Fruit fly (Drosophila melanogaster): ENCODE results near the gene CG17097.

Gene CG17097

DNA sequence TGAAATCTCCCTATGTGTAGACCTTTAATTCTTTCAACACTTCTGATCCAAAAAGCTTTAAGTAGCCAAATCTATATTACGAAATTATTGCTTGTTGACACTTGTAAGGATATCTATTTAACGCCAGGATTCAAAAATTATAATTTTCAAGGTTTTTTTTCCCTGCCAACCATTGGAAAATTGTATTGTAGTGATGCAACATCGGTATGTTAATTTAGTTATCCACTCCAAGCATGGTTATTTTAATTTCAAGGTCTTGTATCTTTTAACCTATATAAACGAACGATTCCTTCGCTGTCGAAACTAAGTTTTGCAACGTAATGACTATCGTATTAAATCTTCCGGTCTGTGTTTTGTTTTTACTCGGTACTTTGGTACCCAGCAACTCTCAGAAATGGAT is at the start of gene CG17097:
TSS of gene CG17097 (plus strand) at position 301 of the 400 bp plus-strand sequence.
- TF ChIP-seq noc (tag; optimal IDR thresholded peaks at IDR 0.05), result no peak

DNA sequence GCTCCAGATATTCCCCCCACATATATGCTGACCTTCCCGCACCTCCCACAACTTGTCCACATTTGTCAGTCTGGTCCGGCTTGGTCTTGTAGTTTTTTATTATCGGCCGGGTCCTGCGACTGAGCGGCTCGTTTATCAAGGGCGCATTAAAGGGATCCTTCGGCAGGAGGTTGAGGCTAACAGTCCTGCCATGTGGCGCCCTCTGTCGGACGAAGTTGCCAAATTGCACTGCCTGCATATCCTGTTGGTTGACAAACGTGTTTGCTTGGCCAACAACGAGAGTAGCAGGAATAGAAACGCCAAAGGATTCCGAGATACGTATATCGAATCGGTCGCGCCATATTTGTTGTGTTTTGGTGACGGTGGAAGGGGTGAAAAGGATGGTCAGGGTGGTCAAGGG is 42.6 kb upstream of the CG17097 start:
- TF ChIP-seq noc (tag; optimal IDR thresholded peaks at IDR 0.05), result no peak

DNA sequence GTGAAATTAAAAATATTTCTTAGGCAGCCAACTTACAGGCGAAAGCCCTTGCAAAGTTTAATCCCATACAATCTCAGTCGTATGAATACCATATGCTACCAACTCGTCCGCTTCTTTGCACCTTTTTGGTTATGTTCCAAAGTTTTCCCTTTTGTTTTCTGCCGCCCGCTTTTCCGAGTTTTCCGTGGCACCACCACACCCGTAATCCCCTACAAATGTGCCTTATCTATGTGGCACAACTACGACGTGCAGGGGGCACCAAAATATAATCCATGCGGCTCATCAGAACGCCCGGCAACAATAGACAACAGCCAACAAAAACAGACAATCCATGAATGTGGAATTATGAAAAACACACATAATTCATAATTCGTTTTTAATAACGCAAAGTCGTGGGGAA is 38.5 kb upstream of the CG17097 start:
- no peak for TF ChIP-seq noc (tag; optimal IDR thresholded peaks at IDR 0.05)

DNA sequence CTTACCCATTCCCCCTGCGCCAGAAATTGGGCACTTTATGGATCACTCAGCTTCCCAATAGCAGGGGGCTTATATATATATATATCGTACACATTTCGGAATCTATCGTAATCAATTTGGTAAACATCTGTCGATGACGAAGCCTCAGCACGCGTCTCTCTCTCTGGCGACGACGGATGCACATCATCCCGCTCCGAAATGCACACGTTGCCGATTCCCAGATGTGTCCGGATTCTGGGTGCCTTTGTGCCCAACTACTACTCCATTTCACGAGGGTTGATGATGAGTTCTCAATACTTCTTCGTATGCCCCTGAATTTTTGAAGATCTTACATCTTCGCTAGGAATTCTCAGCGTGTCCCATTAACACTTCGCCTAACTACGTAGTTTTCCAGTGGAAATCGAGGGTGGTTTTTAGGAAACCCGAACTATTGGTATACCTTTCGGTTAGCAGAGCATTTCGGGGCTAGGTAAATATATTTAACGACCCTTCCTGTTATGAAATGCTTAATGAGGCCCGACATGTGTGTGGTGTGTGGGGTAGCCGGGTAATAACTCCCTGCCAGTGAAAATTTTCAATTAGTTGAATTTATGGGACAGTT is 37.5 kb upstream of the CG17097 start:
- TF ChIP-seq noc (tag; optimal IDR thresholded peaks at IDR 0.05), result no peak

DNA sequence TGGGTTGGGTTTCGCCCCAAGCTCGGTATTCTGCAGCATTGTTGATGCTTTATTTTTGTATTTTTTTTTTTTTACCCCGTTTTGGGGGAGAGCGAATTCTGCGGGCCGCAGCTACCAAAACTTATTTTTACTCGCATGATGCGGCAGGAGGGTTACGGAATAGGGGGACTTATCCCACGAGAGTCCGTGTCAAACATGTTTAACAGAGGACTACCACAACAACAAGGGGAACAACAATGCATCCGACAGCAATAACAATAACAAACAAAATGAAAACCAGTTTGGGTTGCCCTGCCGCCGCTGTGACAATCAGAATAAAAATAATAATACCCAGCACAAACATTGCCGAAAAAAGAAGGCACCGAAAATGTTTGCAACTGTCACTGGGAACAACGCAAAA is 33.1 kb upstream of the CG17097 start:
- TF ChIP-seq noc (tag; optimal IDR thresholded peaks at IDR 0.05), result no peak

DNA sequence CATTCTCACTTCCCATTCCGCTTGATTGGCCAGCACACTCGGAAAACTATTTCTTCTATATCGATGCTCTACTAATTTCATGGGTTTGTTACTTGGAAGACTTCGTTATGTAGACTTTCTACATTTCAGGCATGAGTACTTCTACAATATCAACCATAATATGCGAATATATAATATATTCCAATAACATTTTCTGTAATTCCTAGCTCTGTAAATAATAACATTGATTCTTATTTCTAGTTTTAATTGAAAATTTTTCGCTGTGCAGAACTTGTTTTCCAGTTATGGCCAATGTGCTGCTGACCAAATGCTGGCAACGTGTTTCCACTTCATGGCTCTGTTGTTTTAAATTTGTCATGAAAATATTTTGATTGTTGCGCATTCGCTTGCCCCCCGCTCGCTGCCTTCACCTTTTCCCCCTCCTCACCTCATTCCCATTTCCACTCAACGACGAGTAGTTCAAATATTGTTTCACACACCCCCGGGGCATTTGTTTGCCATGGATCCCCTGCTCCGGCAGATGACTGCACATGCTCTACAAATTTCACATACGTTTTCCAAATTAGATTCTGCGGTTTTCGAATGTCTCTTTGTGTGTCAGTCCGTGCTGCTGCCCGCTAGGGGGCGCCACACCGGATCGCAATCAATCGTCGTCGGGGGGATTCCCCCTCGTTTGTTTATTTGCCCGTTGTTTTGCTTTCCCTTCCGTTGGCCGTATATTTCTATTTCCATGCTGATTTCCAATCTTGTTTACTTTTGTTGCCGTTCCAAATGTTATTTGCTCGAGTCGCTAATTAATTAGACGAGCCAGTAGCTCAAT is 31.3 kb upstream of the CG17097 start:
- no peak for TF ChIP-seq noc (tag; optimal IDR thresholded peaks at IDR 0.05)

DNA sequence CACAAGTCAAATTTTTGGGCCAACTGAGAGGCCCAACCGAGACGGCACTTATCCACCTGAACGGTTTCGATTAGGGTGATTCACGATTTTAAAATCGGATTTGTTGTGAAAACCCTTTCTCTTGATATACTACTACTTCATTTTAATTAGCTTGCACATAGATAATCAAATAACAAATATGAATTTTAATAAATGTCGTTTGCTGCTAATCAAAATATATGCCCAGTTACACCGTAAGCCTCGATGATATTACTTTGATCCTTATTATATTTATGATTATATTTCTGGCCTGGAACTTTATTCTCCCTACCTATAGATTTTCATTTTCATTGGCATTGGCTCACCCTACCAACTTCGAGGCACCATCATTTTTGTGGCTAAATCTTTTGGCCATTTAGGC is 30.3 kb upstream of the CG17097 start:
- no peak for TF ChIP-seq noc (tag; optimal IDR thresholded peaks at IDR 0.05)

DNA sequence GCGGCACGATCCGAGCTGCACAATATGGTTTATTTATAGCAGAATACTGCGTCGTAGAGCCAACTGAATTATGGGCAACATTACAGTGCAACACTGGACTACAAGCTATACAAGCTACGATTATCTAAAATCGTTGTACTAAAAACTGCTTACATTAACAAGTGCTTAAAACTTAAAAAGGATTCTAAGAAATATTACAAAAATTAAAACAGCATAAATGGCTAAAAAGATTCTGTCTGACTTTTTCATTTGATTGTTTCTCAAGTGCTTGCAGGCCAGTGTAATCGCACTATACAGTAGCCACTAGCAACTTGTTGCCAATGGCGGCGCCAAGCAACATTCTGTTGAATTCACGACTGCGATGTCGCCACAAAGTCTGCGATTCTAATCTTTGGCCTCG is 29.4 kb upstream of the CG17097 start:
- no peak for TF ChIP-seq noc (tag; optimal IDR thresholded peaks at IDR 0.05)

DNA sequence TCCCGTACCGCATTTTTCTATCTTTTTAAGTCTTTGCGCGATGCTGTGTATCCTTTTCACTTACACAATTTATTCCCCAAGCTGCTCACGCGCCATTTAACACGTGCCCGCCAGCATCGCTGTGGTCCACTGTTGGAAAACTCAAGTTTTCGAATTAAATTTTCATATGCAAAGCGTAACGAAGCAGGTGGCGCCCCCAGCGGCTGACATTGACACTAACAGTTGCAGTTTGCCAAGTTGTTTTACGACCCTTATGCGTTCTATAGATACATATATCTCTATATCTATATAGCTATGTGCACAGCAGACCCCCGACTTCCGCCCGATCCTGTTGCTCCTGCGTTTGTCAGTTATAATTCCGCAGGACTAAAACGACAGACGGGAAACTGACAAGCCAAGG is 20.3 kb upstream of the CG17097 start:
- no peak for TF ChIP-seq noc (tag; optimal IDR thresholded peaks at IDR 0.05)

DNA sequence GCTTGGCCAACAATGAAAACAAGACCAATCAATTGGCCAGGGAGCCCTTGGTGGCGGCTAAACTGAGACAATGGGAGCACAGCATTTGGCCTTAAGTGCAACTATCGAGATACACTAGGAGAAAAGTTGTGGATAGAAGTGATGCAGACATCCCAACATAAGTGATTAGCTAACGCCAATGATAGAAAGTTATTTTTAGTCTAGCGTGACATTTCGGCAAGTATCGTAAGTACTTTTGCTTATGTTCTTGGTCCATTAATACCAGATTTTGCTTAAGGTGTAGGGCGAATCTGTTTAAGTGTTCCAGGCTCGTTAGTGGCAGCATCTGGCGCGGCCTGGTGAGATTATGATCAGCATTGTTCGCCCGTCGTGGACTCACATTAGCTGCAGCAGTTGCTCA is 13.5 kb upstream of the CG17097 start:
- TF ChIP-seq noc (tag; optimal IDR thresholded peaks at IDR 0.05), result no peak

DNA sequence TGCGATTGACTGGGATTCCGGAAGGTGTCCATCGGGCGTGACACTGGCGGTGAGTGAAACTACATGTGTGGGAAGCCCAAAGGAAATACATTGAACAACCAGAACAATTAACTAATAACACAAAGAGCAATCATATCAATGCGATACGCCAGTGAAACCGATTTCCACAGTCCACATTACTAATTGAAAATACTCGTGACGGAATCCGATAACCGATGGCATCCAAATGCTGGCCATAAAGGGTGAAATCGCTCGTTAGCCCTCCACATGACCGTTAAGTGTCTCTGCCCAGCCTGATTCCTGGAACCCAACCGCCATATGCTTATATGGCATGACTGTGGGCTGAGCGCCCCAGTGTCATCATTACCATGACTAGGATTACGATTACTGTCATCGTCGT is 7.8 kb upstream of the CG17097 start, which contains the start of gene CG7329:
TSS of gene CG7329 (minus strand) at position 101 of the 400 bp plus-strand sequence.
- no peak for TF ChIP-seq noc (tag; optimal IDR thresholded peaks at IDR 0.05)

DNA sequence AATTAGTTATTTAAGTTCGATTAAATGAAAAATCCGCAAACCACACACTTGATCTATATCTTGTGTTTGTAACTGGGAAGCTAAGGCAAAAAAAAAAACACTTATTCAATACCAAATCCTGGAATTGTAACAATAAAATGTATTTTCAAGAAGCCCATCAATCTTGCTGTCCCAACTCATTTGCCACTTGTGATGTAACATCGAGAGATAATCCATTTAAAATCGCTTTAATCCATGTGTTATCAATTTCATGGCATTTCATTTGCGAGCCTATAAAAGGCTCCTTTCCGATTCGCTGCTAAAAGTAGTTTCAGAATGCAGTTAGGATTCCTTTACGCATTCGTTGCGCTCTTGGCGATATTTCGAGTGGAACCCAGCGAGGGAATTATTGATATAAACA is 6.6 kb upstream of the CG17097 start, which contains the start of gene CG31872:
TSS of gene CG31872 (plus strand) at position 301 of the 400 bp plus-strand sequence.
- TF ChIP-seq noc (tag; optimal IDR thresholded peaks at IDR 0.05), result no peak

DNA sequence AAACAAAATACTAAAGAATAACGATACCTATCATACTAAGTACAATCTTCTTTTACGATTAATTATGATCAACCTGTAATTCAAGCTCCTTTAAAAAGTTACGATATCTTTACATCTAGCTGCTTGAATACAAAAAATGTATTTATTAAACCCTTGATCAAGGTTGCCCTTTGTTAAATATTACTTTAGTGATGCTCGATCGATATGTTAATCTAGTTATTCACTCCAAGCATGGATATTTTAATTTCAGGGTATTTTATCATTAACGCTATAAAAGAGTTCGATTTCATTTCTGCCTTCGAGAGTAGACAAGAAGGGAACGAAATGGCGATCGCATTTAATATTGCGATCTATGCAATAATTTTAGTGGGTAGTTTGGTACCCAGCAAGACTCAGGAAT is 2.5 kb upstream of the CG17097 start, which contains the start of gene CG18284:
TSS of gene CG18284 (plus strand) at position 301 of the 400 bp plus-strand sequence.
- no peak for TF ChIP-seq noc (tag; optimal IDR thresholded peaks at IDR 0.05)

DNA sequence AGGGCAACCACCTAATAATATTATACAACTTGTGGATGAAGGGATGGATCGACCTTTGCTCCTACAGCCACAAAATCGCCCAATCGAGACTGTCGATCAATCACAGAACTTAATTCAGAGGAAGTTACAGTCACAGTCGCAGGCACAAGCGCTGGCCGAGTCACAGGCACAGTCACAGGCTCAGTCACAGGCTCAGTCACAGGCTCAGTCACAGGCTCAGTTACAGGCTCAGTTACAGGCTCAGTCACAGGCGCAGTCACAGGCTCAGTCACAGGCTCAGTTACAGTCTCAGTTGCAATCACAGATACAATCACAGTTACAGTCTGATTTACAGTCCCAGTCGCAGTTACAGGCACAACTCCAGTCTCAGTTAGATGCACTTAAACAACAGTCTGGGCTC is 511 bp downstream of the CG17097 start:
- TF ChIP-seq noc (tag; optimal IDR thresholded peaks at IDR 0.05), result no peak

DNA sequence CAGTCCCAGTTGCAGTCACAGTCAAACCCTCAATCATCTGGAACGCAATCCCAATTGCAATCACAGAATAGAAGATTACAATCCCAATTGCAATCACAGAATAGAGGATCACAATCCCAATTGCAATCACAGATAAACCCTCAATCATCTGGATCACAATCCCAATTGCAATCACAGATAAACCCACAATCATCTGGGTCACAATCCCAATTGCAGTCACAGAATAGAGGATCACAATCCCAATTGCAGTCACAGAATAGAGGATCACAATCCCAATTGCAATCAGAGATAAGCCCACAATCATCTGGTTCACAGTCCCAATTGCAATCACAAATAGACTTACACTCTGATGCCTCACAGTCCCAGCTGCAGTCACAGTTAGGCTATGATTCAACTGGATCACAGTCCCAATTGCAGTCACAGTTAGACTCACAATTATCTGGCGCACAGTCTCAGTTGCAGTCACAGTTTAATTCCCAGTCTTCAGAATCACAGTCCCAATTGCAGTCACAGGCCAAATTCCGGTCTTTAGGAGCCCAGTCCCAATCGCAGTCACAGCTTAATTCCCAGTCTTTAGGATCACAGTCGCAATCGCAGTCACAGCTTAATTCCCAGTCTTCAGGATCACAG is 1.6 kb downstream of the CG17097 start:
- no peak for TF ChIP-seq noc (tag; optimal IDR thresholded peaks at IDR 0.05)

DNA sequence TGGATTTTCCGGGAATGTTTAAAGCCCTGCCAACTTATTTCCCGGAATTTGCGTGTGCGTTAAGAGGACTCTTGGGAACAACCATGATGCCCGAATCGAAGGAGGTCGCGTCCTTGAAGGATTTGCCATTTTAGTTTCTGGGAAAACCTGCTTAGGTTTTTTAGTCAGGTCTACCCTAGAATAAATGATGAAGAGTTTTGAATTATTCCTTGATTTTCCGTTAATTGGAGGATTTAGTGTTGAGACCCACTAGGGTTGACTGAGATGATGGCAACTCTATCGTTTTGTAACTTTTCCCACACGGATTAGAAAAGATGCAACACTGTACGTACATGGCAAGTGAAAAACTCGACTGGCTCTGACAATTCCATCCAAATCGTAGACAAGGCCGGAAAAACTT is 5.1 kb downstream of the CG17097 start, which contains the start of gene dbf:
TSS of gene dbf (plus strand) at position 301 of the 400 bp plus-strand sequence.
- TF ChIP-seq noc (tag; optimal IDR thresholded peaks at IDR 0.05), result no peak

DNA sequence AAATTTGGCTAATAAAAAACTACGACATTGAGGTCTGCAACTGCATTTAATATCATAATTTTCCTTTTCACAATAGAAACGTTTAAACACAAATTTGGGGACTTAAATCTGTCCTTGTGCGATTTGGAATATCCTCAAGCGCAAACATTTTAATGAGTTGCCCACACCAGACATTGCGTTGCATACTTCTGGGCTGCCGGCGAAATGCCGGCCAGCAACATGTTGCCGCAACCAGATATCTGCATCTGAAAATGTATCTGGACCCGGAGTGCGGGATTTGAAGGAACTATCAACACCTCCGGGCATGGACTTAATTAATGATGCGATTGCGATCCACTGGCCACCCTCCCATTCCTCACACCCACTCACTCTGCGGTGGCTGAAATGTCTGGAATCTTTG is 8.3 kb downstream of the CG17097 start:
- no peak for TF ChIP-seq noc (tag; optimal IDR thresholded peaks at IDR 0.05)

Measured in whole organism, larva.